Worm (Caenorhabditis elegans) whole organism, dauer: ENCODE results near the gene M03F8.7.

Experiments
- unc-62 ChIP-seq: sonication (generic microtip); optimal IDR thresholded peaks from 2 replicates; lab custom pipeline; 2017; ENCODE audit warnings: missing biosample characterization, missing genetic modification reagents, missing genetic modification characterization

The M03F8.7 gene

DNA sequence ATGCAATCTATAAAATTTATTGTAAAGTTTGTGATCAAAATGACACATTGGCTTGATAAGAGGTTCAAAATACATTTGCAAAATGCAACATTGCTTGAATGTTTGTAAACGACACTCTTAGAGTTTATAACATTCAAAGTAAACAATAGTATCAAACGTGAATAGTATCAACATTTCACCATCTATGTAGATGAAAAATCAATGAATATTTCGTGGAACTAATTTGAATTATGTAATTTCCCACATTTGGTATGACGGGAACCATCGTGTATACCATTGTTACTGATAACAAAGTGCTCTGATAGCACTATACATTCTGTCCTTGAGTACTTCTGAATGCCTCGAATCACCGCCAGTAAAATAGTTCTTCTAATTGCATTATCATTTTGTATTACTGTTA is 6.2 kb upstream of the M03F8.7 start, which contains the start of gene galt-1:
Gene galt-1, plus strand, starts transcription at position 318 of the 400 bp plus-strand sequence.
- no peak for TF ChIP-seq unc-62 (GFP tag; lab: Kevin White, UChicago)

DNA sequence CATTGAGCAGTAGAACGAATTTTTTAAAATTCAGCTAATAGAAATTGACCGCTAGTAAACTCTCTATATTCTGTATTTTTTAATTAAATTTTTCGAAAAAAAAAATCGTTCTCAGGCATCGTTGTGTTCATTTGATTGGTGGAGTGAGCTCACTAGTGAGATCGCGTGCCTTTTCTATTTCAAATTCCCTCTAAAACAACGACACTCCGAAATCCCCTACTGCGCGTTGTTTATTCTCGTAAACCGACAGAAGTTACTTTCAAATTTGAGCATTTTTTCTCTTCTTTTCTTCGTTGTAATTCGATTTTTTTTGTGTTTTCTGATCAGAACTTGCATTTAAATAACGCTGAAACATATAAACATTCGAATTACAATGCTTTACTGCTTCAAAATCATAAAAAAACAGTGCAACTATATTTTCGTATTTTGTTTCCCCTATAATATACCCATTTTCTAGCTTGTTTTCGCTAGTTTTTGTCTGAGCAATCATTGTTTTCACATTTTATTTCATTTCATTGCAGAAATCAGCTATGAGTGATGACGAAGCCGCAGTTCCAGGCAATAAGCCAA is 2.8 kb downstream of the M03F8.7 start, which contains the start of gene syf-3:
Gene syf-3, plus strand, starts transcription at position 520 of the 570 bp plus-strand sequence.
- TF ChIP-seq unc-62 (GFP tag; lab: Kevin White, UChicago), result no peak

DNA sequence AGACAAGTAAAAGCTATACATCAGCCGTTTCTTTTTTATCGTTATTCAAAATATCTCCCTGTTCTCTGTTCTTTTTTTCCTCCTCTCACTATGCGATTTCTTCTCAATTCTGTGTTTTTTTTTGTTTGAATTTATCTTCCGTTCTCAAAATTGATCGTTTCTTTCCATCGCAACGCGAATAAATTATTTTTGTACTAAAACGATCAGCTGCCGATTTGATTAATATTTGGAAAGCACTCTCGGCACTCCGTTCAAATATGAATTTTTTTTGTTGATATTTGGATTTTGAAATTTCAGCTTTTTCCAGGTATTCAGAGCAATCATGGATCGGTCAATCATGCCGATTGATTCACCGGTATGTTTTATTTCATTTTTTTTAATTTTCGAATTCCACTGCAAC is 6.4 kb downstream of the M03F8.7 start, which contains the start of gene pst-1:
Gene pst-1, plus strand, starts transcription at position 301 of the 400 bp plus-strand sequence.
- TF ChIP-seq unc-62 (GFP tag; lab: Kevin White, UChicago), result no peak

DNA sequence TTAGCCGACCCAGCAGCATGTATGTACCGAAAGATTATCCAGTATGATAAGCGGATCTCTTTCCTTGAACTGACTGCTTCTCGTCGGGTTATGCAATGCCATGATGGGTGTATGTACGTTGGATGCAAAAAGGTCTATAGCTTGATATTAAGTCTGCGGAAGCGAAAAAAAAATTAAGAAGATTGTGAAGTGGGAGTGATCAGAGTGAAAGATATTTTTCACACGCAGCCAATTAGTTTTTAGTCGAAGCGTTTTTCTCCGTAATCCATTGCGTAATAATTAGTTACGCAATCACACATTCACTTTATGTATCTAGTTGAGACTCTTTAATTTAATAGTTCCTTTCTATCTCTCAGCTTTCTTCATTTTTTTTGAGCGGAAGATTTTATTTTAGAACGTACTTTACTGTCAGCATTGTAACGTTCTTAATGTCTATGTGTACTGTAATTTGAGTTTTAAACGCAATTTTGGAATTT is 13.0 kb downstream of the M03F8.7 start:
- no peak for TF ChIP-seq unc-62 (GFP tag; lab: Kevin White, UChicago)

DNA sequence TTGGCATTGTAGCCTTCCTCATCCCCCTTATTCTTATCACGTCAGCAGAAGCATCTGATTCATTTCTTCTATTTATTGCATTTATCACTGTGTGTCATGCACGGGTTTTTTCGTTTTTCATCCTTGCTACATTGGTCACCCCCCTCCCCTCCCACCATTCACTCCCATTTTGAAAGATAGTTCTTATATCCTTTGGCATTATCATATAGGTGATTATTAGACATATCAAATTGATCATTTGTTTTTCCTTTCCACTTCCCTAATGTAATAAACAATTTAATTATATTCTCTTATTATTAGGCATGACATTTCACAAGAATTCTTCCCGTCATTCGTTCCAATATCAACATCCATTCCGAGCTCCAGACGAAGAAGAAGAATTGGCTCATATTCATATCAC is 14.4 kb downstream of the M03F8.7 start, which contains the start of gene M03F8.1:
Gene M03F8.1, plus strand, starts transcription at position 301 of the 400 bp plus-strand sequence.
- TF ChIP-seq unc-62 (GFP tag; lab: Kevin White, UChicago), result no peak

DNA sequence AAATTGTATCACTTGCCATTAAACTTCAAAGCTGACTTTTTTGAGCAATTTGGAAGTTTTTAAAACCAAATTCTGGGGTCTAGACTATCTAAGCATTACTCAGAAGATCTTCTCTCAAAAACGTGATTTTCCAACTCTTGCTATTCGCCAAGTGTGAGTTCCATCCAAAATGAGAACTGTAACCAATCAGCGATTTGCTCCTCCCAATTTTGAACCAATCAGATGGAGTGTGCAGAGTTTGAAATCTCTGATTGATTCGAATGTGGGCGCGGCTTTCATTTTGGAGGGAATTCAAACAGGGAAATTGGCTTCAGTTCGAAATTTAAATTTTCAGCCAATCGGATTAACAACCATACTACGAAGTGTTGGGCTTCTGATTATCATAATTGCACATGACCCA is 16.3 kb downstream of the M03F8.7 start:
- no peak for TF ChIP-seq unc-62 (GFP tag; lab: Kevin White, UChicago)

DNA sequence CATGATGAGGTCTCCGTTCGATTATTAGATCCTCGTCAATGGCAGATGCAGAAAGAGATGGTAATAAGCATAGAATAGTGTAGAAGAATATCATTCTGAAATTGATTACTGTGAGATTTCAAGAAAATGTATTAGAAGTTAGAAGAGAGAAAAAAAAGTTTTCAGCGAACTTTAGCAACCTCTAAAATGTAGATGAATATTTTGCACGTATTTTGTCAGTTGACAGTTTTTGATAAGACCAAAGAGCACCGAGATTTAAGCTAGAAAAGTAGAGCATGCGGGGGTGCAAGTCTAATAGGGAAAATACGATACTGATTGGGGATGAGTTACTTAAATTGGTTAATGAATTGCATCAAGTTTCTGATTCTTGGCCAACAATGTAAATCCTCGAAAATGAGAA is 18.0 kb downstream of the M03F8.7 start, which contains the start of gene M03F8.6:
Gene M03F8.6, minus strand, starts transcription at position 101 of the 400 bp plus-strand sequence.
- TF ChIP-seq unc-62 (GFP tag; lab: Kevin White, UChicago), result no peak

DNA sequence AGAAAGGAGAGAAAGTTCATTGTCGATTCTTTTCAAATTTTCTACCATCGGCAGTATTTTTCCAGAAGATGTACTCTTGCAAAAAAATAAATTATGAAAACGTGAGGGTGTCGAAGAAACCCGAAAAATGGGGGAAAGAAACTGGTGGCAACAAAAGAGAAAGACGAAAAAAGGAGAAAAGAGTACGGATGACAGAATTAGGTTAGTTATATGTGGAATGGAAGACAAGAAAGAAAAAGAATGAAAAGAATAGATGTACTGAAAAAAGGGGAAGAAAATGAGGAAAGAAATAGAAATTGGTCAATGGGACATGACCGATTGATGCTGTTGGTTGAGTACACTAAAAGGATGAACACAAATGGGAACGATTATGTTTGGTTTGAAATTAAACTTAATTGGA is 18.9 kb downstream of the M03F8.7 start:
- no peak for TF ChIP-seq unc-62 (GFP tag; lab: Kevin White, UChicago)

DNA sequence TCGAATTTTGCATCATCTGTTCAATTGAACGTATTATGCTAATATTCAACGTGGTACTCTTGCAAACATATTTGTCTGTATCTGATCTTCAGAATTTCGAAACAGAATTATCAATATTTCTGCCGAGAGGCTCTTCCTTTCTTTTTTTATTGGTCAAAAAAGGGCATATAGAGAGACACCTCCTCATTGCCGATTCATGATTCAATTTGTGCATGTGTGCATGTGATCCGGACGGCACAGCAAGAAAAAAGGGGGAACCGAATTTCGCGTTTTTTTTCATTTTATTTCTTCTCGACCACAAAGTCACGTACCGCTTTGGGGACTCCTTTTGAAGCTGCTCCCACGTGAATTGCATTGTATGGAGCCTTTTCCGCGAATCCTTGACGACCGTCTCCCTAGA is 24.8 kb downstream of the M03F8.7 start, which contains the start of gene mcp-1:
Gene mcp-1, plus strand, starts transcription at position 292 of the 400 bp plus-strand sequence.
- no peak for TF ChIP-seq unc-62 (GFP tag; lab: Kevin White, UChicago)

DNA sequence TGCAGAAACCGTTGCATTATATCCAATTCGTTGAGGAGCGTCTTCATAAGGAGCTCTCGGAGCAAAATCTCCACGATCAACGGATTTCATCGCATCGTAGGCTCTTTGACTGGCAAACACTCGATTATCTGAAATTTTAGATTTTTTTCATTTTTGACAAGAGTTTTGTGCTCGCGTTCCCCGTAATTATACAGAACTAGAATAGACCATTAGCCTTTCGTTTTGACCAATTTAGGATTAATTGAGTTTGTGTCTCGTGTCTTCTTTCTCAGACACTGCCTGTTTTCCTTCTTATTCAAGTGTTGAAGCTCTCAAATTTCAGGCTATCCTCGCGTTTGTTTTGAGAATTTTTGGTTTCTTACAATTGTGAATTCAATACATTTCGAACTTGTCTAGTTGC is 26.4 kb downstream of the M03F8.7 start:
- TF ChIP-seq unc-62 (GFP tag; lab: Kevin White, UChicago), result no peak

DNA sequence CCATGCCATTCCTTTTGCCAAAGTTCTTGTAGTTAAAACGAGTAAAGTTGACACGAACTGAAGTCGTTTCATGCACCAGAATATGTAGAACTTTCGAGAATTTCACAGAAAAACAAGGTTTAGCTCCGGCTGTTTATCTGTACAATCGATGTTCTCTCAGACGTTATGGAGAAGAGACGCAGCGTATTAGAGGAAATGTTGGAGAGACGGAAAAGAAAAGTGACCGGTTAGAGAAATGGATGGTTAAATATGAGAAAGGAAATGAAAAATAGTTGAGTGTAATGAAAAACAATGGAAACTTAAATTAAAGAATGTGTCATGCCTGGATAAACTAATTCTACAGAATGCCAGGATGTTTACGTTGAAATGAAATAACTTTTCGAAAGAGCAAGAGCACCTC is 27.0 kb downstream of the M03F8.7 start, which contains the start of gene pcm-1:
Gene pcm-1, minus strand, starts transcription at position 187 of the 400 bp plus-strand sequence.
- no peak for TF ChIP-seq unc-62 (GFP tag; lab: Kevin White, UChicago)

DNA sequence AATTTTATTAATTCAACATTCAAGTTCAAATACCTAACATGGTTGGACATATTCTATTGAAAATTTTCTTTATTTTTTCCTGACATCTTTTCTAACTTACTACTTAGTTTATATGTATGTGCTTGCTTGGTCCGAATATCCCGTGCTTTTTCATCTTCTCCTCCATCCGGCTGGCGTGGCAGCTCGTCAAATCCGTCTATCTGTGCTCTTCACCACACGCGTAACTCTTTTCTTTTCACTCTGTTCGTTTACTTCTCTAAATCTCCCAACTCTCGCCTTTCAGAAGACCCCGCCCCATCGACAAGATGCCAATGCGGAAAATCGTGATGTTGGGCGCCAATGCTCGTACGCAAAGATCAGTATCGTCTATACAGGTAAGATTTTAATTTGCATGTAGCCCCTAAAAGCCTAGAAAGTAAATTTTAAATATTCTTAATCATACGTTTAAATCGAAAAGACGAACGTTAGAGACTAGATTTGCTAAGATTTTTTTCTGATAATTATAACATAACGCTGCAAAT is 28.0 kb downstream of the M03F8.7 start:
- no peak for TF ChIP-seq unc-62 (GFP tag; lab: Kevin White, UChicago)

DNA sequence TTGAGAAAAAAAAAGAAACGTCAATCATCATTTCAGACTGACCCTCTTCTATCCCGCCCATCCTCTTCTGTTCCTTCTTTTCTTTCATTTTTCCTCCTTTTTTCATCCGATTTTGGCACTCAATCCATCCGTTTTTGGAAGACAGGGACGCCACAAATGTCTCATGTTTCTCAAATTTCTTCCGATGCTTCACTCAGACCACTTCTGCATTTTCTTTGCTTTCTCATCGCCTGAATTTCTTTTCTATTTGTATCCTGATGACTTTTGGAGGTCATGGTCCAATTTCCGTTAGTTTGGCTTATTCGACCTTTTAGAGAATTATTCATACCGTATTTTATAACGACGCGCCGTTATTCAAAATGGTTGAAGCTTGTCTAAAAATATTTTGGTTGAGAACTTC is 35.8 kb downstream of the M03F8.7 start:
- no peak for TF ChIP-seq unc-62 (GFP tag; lab: Kevin White, UChicago)

DNA sequence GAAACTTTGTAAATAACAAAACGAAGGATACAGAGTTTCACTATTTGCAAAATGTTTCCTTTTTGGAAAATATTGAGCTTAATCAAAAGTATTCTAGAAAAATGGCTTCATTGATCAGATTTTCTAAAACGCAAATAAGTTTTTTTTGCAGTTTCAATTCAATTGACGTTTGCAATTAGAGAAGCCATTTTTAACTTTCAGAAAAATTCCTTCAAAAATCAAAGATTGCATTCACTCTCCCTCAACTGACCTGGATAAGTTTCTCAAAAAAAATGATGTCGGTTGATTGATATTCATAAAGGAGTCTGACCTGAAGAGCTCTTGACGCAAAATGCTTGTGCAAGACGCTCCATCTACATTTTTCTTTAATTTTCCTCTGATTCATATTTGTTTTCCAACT is 37.0 kb downstream of the M03F8.7 start:
- TF ChIP-seq unc-62 (GFP tag; lab: Kevin White, UChicago), result no peak

DNA sequence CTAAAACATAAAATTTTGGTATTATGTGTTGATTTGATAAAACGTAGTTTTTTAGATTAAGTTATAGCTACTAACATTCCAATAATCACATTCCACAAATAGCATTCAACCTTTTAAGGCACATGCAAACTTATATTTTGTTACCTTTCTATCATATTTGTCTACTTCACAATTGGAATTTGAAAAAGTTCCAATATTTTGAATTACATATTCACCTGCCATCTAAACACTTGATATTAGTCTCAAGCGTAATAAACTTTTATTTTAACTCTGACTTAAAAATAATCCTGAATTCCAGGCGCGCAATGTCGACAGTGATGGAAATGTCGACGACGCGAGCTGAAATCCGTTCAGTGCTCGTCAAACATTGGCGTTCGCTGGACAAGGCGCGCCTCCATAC is 39.0 kb downstream of the M03F8.7 start, which contains the start of gene acy-2:
Gene acy-2, plus strand, starts transcription at position 301 of the 400 bp plus-strand sequence.
- no peak for TF ChIP-seq unc-62 (GFP tag; lab: Kevin White, UChicago)

DNA sequence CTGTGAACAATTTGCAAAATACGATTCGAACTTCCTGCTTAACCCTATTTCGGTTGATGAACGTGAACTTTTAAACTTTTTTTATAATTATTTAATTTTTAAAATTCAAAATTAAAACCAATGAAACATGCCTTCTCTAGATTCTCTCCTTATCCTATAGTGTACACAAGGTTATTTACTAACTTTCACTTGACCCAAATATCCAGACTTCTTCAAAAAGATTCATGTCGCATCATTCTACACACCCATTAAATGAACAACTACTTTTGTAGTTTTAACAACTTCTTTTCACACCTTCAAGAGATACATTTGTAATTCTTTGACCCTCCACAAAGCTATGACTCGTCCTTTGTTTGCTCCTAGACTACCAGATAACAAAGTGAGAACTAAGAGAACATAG is 46.0 kb downstream of the M03F8.7 start:
- TF ChIP-seq unc-62 (GFP tag; lab: Kevin White, UChicago), result no peak

DNA sequence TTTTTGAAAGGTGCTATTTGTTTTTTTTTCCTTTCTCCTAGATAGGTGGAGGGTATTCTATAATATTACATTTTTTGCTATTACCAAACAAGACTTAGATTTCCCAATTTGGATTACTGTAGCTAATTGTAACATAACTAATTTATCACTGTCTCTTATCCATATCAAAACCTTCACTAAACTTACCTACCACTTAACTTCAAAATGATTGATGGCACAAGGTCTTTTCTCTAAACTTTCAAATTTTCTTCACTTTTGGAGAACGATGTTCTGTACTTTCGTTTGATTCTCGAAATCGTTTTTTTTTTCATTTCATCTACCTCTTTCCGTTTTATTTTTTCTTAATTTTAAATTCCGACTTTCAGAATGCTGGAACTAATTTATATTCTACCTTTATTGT is 46.6 kb downstream of the M03F8.7 start, which contains the start of gene dhs-16:
Gene dhs-16, plus strand, starts transcription at position 366 of the 400 bp plus-strand sequence.
- no peak for TF ChIP-seq unc-62 (GFP tag; lab: Kevin White, UChicago)
